Worm (Caenorhabditis elegans) whole organism, early embryonic: Measurements from ENCODE around the gene faah-2.

Experiments used
- B0310.2 ChIP-seq: sonication (generic microtip); optimal IDR thresholded peaks from 2 replicates; lab custom pipeline; 2016; ENCODE audit warnings: mild to moderate bottlenecking, missing genetic modification characterization, missing compliant biosample characterization
- F13C5.2 ChIP-seq: sonication (generic microtip); optimal IDR thresholded peaks from 2 replicates; lab custom pipeline; 2017; ENCODE audit warnings: mild to moderate bottlenecking, missing genetic modification characterization, inconsistent platforms, missing compliant biosample characterization
- aly-1 ChIP-seq: sonication (generic microtip); optimal IDR thresholded peaks from 2 replicates; lab custom pipeline; 2016; ENCODE audit warnings: missing genetic modification characterization, missing compliant biosample characterization
- ama-1 ChIP-seq: fragments of 150-350 bp; optimal IDR thresholded peaks from 2 replicates; lab custom pipeline; 2014
- ceh-13 ChIP-seq: fragments of 200-800 bp; sonication (Bioruptor generic); optimal IDR thresholded peaks from 2 replicates; lab custom pipeline; 2018; ENCODE audit warnings: mild to moderate bottlenecking, missing genetic modification characterization, missing compliant biosample characterization
- ceh-36 ChIP-seq: sonication (generic microtip); optimal IDR thresholded peaks from 2 replicates; lab custom pipeline; 2016; ENCODE audit warnings: missing genetic modification characterization, inconsistent platforms, missing compliant biosample characterization
- ets-7 ChIP-seq: sonication (generic microtip); optimal IDR thresholded peaks from 2 replicates; lab custom pipeline; 2016; ENCODE audit warnings: missing genotype, missing genetic modification characterization, missing compliant biosample characterization
- flt-1 ChIP-seq: fragments of 200-800 bp; sonication (Bioruptor generic); IDR thresholded peaks from 2 replicates; pipeline ENCODE4 v1.3.6; 2022; ENCODE audit warnings: missing genetic modification characterization, missing compliant biosample characterization
- hmbx-1 ChIP-seq: sonication (generic microtip); optimal IDR thresholded peaks from 2 replicates; lab custom pipeline; 2016; ENCODE audit warnings: mild to moderate bottlenecking, missing genetic modification characterization, missing compliant biosample characterization
- hmg-4 ChIP-seq: fragments of 200-800 bp; sonication (Bioruptor generic); optimal IDR thresholded peaks from 2 replicates; lab custom pipeline; 2018; ENCODE audit warnings: mild to moderate bottlenecking, missing genetic modification characterization, missing compliant biosample characterization
- hnd-1 ChIP-seq: sonication (generic microtip); optimal IDR thresholded peaks from 2 replicates; lab custom pipeline; 2016; ENCODE audit warnings: missing genetic modification characterization, missing compliant biosample characterization
- pes-1 ChIP-seq: fragments of 200-800 bp; sonication (Bioruptor generic); IDR thresholded peaks from 2 replicates; pipeline ENCODE4 v1.3.6; 2022; ENCODE audit warnings: missing genetic modification reagents, missing genetic modification characterization, missing compliant biosample characterization
- scrt-1 ChIP-seq: fragments of 200-800 bp; sonication (Bioruptor generic); IDR thresholded peaks from 2 replicates; pipeline ENCODE4 v1.3.6; 2022; ENCODE audit warnings: missing genetic modification characterization, missing compliant biosample characterization
- sea-1 ChIP-seq: fragments of 200-800 bp; sonication (Bioruptor generic); conservative IDR thresholded peaks from 2 replicates; pipeline ENCODE4 v1.3.6; 2022; ENCODE audit warnings: missing genetic modification characterization, missing compliant biosample characterization
- tbx-11 ChIP-seq: fragments of 200-800 bp; sonication (Bioruptor generic); IDR thresholded peaks from 2 replicates; pipeline ENCODE4 v1.3.6; 2022; ENCODE audit warnings: missing genetic modification characterization, missing compliant biosample characterization
- tbx-37 ChIP-seq: fragments of 200-800 bp; sonication (Bioruptor generic); conservative IDR thresholded peaks from 2 replicates; pipeline ENCODE4 v1.3.6; 2022; ENCODE audit warnings: missing genetic modification reagents, missing genetic modification characterization, missing compliant biosample characterization
- tra-4 ChIP-seq: sonication (generic microtip); optimal IDR thresholded peaks from 2 replicates; lab custom pipeline; 2017; ENCODE audit warnings: missing genetic modification characterization, missing compliant biosample characterization

Gene faah-2

DNA sequence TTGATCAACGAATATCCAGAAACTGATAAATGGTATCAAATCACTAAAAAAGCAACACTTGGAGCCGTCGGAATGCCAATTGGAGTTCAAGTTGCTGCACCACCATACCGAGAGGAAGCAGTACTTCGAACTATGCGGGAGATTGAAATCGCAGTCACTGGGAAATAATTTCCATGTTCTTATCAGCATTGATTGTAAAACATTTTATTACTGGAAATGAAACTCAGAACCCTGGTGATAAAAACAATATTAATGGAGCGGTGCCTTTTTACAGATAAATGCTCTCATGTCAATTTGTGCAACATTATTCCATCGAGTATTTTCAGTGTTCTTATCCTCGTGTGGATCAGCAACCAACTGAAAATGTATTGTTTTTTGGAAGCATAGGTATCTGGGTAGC is 9.5 kb downstream of the faah-2 start:
- TF ChIP-seq B0310.2 (tag; lab: Kevin White, UChicago) (no peak), ets-7 (tag; lab: Kevin White, UChicago) (no peak), pes-1 (GFP tag; lab: Robert Waterston, UW) (no peak), ama-1 (no peak), scrt-1 (no peak), hmbx-1 (no peak), ceh-36 (tag; lab: Kevin White, UChicago) (no peak), F13C5.2 (tag; lab: Kevin White, UChicago) (no peak), aly-1 (tag; lab: Kevin White, UChicago) (no peak), ceh-13 (GFP tag; lab: Kevin White, UChicago) (no peak), hmg-4 (GFP tag; lab: Kevin White, UChicago) (no peak), hnd-1 (tag; lab: Kevin White, UChicago) (no peak), tbx-11 (no peak), tra-4 (no peak)

- TF ChIP-seq flt-1 (GFP tag; lab: Robert Waterston, UW) (no peak), F13C5.2 (tag; lab: Kevin White, UChicago) (no peak), sea-1 (GFP tag; lab: Robert Waterston, UW) (no peak), tbx-37 (GFP tag; lab: Robert Waterston, UW) (no peak), ama-1 (no peak), B0310.2 (tag; lab: Kevin White, UChicago) (no peak)
Observed at ce11 chrIV:8163687-8164086, 11.4 kb downstream of the faah-2 start, which contains the start of gene clec-51. TSS of gene clec-51 (minus strand) at chrIV:8163800.

- TF ChIP-seq sea-1 (GFP tag; lab: Robert Waterston, UW), result no peak
- no peak for TF ChIP-seq F13C5.2 (tag; lab: Kevin White, UChicago)
- no peak for TF ChIP-seq ama-1
- TF ChIP-seq hmg-4 (GFP tag; lab: Kevin White, UChicago), result no peak
- TF ChIP-seq tbx-11, result no peak
- TF ChIP-seq hmbx-1, result no peak
- TF ChIP-seq ets-7 (tag; lab: Kevin White, UChicago), result no peak
- TF ChIP-seq B0310.2 (tag; lab: Kevin White, UChicago), result no peak
- no peak for TF ChIP-seq pes-1 (GFP tag; lab: Robert Waterston, UW)
- no peak for TF ChIP-seq ceh-13 (GFP tag; lab: Kevin White, UChicago)
- TF ChIP-seq hnd-1 (tag; lab: Kevin White, UChicago), result no peak
- no peak for TF ChIP-seq tbx-37 (GFP tag; lab: Robert Waterston, UW)
- no peak for TF ChIP-seq tra-4
Observed at ce11 chrIV:8164515-8164914, 12.3 kb downstream of the faah-2 start.

- no peak for TF ChIP-seq hmg-4 (GFP tag; lab: Kevin White, UChicago)
- no peak for TF ChIP-seq hnd-1 (tag; lab: Kevin White, UChicago)
- TF ChIP-seq ceh-36 (tag; lab: Kevin White, UChicago), result no peak
Observed at ce11 chrIV:8165950-8166349, 13.7 kb downstream of the faah-2 start, which contains the start of gene B0218.7. TSS of gene B0218.7 (minus strand) at chrIV:8166050.

ce11 chrIV:8168660-8169059 is 16.4 kb downstream of the faah-2 start, which contains the start of gene clec-52:
TSS of gene clec-52 (minus strand) at chrIV:8168760.
- TF ChIP-seq hnd-1 (tag; lab: Kevin White, UChicago) (no peak), aly-1 (tag; lab: Kevin White, UChicago) (no peak), ama-1 (no peak), ceh-13 (GFP tag; lab: Kevin White, UChicago) (no peak), pes-1 (GFP tag; lab: Robert Waterston, UW) (no peak), hmbx-1 (no peak), ets-7 (tag; lab: Kevin White, UChicago) (no peak), tra-4 (no peak), tbx-37 (GFP tag; lab: Robert Waterston, UW) (no peak), hmg-4 (GFP tag; lab: Kevin White, UChicago) (no peak), scrt-1 (no peak), ceh-36 (tag; lab: Kevin White, UChicago) (no peak), flt-1 (GFP tag; lab: Robert Waterston, UW) (no peak), tbx-11 (no peak)

DNA sequence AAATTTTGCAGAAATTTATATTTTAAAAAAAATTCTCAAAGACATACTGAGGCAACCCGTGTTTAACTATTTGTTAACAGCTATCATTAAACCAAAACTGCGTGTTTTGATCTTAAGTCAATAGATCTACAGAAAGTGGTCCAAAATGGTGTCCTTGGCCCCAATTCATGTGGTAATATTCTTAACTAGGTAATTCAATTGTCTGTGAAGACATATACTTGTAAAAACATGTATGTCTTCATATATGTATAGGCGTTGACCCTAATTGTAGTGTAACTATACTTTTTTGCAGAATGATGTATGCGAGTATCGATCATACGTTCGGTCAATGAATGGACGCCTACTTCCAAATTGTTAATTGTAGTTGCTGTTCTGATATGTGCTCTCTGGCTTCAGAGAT is 17.4 kb downstream of the faah-2 start, which contains the start of gene C07G1.15:
Gene C07G1.15, plus strand, starts transcription at position 301 of the 400 bp plus-strand sequence.
- TF ChIP-seq hmbx-1 (no peak), tbx-37 (GFP tag; lab: Robert Waterston, UW) (no peak), F13C5.2 (tag; lab: Kevin White, UChicago) (no peak), ceh-36 (tag; lab: Kevin White, UChicago) (no peak), tra-4 (no peak)

ce11 chrIV:8170264-8170663 is 18.0 kb downstream of the faah-2 start:
- TF ChIP-seq aly-1 (tag; lab: Kevin White, UChicago) (no peak), ceh-13 (GFP tag; lab: Kevin White, UChicago) (no peak), scrt-1 (no peak), hnd-1 (tag; lab: Kevin White, UChicago) (no peak), ceh-36 (tag; lab: Kevin White, UChicago) (no peak), tra-4 (no peak), tbx-37 (GFP tag; lab: Robert Waterston, UW) (no peak), B0310.2 (tag; lab: Kevin White, UChicago) (no peak), hmg-4 (GFP tag; lab: Kevin White, UChicago) (no peak), sea-1 (GFP tag; lab: Robert Waterston, UW) (no peak), tbx-11 (no peak), ets-7 (tag; lab: Kevin White, UChicago) (no peak), F13C5.2 (tag; lab: Kevin White, UChicago) (no peak), flt-1 (GFP tag; lab: Robert Waterston, UW) (no peak), hmbx-1 (no peak), ama-1 (no peak), pes-1 (GFP tag; lab: Robert Waterston, UW) (no peak)

ce11 chrIV:8171376-8171775 is 19.1 kb downstream of the faah-2 start:
- TF ChIP-seq aly-1 (tag; lab: Kevin White, UChicago) (no peak), F13C5.2 (tag; lab: Kevin White, UChicago) (no peak), tbx-37 (GFP tag; lab: Robert Waterston, UW) (no peak), ama-1 (no peak), sea-1 (GFP tag; lab: Robert Waterston, UW) (no peak), hmg-4 (GFP tag; lab: Kevin White, UChicago) (no peak), B0310.2 (tag; lab: Kevin White, UChicago) (no peak), scrt-1 (no peak), flt-1 (GFP tag; lab: Robert Waterston, UW) (no peak), tra-4 (no peak), tbx-11 (no peak), ceh-13 (GFP tag; lab: Kevin White, UChicago) (no peak), hmbx-1 (no peak), ets-7 (tag; lab: Kevin White, UChicago) (no peak), ceh-36 (tag; lab: Kevin White, UChicago) (no peak), hnd-1 (tag; lab: Kevin White, UChicago) (no peak)
